Fruit fly (Drosophila melanogaster): Measurements from ENCODE around the gene Ip259.

The Ip259 gene

DNA sequence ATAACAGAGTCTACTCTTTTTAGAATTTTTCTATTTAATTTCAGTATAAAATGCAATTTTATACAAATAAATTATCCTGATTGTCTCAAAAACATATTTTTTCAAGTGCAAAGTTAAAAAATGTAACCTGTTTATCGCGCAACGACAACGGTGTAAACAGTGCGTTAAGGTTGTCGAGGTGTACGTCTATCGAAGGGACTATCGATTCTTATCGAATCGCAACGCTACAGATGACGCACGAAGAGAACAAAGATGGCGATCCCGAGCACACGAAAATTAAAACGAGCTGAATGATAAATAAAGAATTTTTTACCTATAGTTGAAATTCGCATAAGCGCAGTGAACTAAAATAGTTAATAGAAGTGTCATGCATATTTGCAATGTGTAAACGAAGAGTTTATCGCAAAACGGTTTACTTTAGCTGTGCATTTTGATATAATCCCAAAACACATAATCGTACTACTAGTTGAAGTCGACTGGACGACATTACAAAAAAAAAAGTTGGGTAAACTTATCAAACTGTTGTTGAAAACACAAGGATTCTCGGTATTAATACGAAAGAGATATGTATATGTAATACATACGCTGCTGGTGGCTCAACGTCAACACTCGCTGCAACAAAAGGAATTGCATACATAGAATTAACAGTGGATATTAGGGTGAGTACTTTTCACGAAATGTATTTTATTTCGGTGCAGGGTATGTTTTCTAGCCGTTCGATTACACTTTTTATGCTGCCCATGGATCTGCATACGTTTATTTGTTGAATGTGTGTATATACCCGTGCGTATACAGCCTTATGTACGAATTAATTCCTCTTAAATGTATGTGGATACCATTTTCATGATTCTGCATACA is 20.1 kb upstream of the Ip259 start, which contains the start of gene da (continued):
- TF ChIP-seq Ssrp (tag; optimal IDR thresholded peaks at IDR 0.05) (peak; percentile 58), sens-2 (GFP tag; IDR thresholded peaks at IDR 0.05) (no peak), MTF-1 (GFP tag; optimal IDR thresholded peaks at IDR 0.05; ENCODE audit: borderline replicate concordance) (no peak), Oli (tag; optimal IDR thresholded peaks at IDR 0.05) (no peak)

DNA sequence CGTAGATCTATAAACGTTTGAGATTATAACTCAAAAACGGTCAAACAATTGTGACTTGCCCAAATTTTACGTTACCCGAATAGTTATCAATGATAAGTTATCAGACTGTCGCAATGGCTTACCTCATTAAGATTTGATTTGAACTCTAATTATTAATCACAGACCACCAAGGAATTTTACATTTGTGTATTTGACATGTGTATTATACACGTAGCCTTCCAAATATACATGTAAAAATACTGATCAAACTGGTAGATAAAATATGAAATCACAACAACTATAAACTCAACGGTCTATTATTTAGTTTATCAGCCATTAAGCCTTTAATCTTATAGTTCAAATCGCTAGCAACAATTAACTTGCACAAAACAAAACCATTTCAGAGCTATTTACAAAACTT is 14.7 kb upstream of the Ip259 start:
- no peak for TF ChIP-seq Adf1 (GFP tag; IDR thresholded peaks at IDR 0.05)
- TF ChIP-seq exex (tag; optimal IDR thresholded peaks at IDR 0.05): peak; percentile 96
- TF ChIP-seq CG34376 (GFP tag; optimal IDR thresholded peaks at IDR 0.05): peak; percentile 50
- no peak for TF ChIP-seq zfh2 (GFP tag; optimal IDR thresholded peaks at IDR 0.05)
- no peak for TF ChIP-seq Ptx1 (GFP tag; IDR thresholded peaks at IDR 0.05)
- TF ChIP-seq Bgb (GFP tag; IDR thresholded peaks at IDR 0.05; ENCODE audit: partially characterized antibody): peak; percentile 60
- no peak for TF ChIP-seq CG7357 (GFP tag; IDR thresholded peaks at IDR 0.05)
- no peak for TF ChIP-seq CG8944 (GFP tag; optimal IDR thresholded peaks at IDR 0.05)
- TF ChIP-seq E2f2 (GFP tag; IDR thresholded peaks at IDR 0.05): no peak
- TF ChIP-seq CG12299 (tag; optimal IDR thresholded peaks at IDR 0.05): no peak
- no peak for TF ChIP-seq CG8089 (GFP tag; optimal IDR thresholded peaks at IDR 0.05)
- peak; percentile 69 for TF ChIP-seq grn (GFP tag; optimal IDR thresholded peaks at IDR 0.05)
- peak; percentile 4 for TF ChIP-seq CTCF (GFP tag; optimal IDR thresholded peaks at IDR 0.05)
- peak; percentile 48; the same call in 1 of the 2 replicates for TF ChIP-seq amos (GFP tag; IDR thresholded peaks at IDR 0.05; ENCODE audit: partially characterized antibody)
- TF ChIP-seq sd (tag; optimal IDR thresholded peaks at IDR 0.05): peak; percentile 85
- TF ChIP-seq sug (tag; optimal IDR thresholded peaks at IDR 0.05): peak; percentile 99
- TF ChIP-seq Chrac-16 (GFP tag; optimal IDR thresholded peaks at IDR 0.05): no peak
- TF ChIP-seq ac (GFP tag; optimal IDR thresholded peaks at IDR 0.05): no peak
- TF ChIP-seq peb (GFP tag; IDR thresholded peaks at IDR 0.05): no peak
- TF ChIP-seq ems (GFP tag; optimal IDR thresholded peaks at IDR 0.05): no peak

DNA sequence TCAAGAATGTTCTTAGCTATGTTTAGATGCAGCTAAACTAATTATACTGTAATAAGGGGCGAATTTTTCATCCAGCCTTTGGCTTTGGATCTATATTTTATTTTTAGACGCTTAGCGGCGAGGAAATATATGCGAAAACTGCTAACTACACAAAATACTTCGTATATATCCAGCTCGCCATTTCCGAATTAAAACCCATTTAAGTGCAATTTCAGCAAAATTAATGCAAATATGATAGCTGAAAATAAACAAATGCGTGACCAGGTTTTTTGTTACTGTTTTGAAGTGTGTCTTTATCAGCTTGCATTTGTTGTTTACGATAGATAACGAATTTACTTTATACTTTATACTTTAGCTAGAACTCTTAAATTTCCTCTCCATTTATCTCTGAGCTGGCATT is 13.1 kb upstream of the Ip259 start:
- TF ChIP-seq eve (GFP tag; optimal IDR thresholded peaks at IDR 0.05) (peak in 1 of 2 experiments; percentile 13), ash1 (GFP tag; optimal IDR thresholded peaks at IDR 0.05) (no peak)

DNA sequence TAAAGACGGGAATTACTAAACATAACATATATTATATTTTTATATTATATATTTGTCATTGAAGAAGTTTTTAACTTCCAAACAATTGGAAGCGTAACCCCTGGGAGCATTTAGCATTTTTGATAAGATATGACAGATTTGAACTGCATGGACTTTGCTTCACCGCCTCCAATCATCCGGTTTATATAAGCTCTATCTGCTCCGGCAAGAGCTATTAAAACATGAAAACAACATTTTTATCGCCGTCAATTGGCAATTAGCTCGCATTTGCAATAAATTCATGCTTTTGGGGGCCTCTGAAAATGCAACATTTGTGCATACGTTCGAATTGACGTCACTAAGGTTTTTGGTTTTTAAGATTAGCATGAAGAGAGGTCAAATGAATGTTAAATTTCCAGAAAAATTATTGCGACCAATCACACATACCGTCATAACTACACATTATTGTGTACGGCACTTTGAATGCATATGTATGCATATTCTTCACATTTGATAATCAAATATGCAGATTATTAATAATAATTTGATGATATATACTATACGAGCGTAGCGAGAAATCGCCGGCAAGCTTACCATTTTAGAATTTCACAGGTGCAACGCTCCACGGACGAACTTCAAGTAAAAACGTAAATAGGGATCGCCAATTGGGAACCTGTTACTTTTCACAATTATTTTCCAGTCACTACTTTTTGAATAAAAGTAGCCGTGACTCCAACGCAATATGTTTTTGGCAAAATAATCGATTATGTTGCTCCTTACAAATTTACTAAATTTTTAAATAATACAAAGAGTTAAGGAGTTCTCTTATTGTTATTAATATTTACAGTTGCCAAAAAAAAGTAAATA is 12.3 kb upstream of the Ip259 start, which contains the start of gene Mdh1:
Gene Mdh1 (minus strand): TSS at position 691 of the 846 bp plus-strand sequence.
- no peak for TF ChIP-seq CG3407 (GFP tag; optimal IDR thresholded peaks at IDR 0.05)
- TF ChIP-seq Dref (GFP tag; IDR thresholded peaks at IDR 0.05): peak; percentile 58
- TF ChIP-seq ERR (GFP tag; optimal IDR thresholded peaks at IDR 0.05): peak; percentile 91
- TF ChIP-seq az2 (GFP tag; optimal IDR thresholded peaks at IDR 0.05): peak; percentile 8
- TF ChIP-seq Sry-δ (GFP tag; optimal IDR thresholded peaks at IDR 0.05): peak; percentile 53
- TF ChIP-seq nmo (GFP tag; optimal IDR thresholded peaks at IDR 0.05): no peak
- TF ChIP-seq E2f2 (GFP tag; IDR thresholded peaks at IDR 0.05): no peak
- TF ChIP-seq vvl (GFP tag; IDR thresholded peaks at IDR 0.05): peak; percentile 7; the same call in 1 of the 2 replicates
- no peak for TF ChIP-seq CG2199 (GFP tag; IDR thresholded peaks at IDR 0.05)
- peak in 1 of 2 experiments; percentile 43 for TF ChIP-seq insv (GFP tag; optimal IDR thresholded peaks at IDR 0.05)
- 0 out of 4 replicates have a peak, but pooled peaks have one; percentile 13 for TF ChIP-seq chinmo (GFP tag; IDR thresholded peaks at IDR 0.05; ENCODE audit: partially characterized antibody)
- TF ChIP-seq CG13624 (GFP tag; optimal IDR thresholded peaks at IDR 0.05): no peak
- peak; percentile 53; the same call in 1 of the 3 replicates for TF ChIP-seq CG34422 (GFP tag; IDR thresholded peaks at IDR 0.05)
- peak; percentile 72 for TF ChIP-seq CG15514 (GFP tag; optimal IDR thresholded peaks at IDR 0.05)
- peak; percentile 34; the same call in 1 of the 2 replicates for TF ChIP-seq bbx (GFP tag; IDR thresholded peaks at IDR 0.05; ENCODE audit: partially characterized antibody)
- peak; percentile 37 for TF ChIP-seq CG34376 (GFP tag; optimal IDR thresholded peaks at IDR 0.05)
- TF ChIP-seq MBD-R2 (GFP tag; IDR thresholded peaks at IDR 0.05): no peak
- TF ChIP-seq corto (GFP tag; optimal IDR thresholded peaks at IDR 0.05): peak; percentile 34
- TF ChIP-seq grn (GFP tag; optimal IDR thresholded peaks at IDR 0.05): no peak
- TF ChIP-seq Nf-YB (GFP tag; optimal IDR thresholded peaks at IDR 0.05): peak; percentile 6
